Worm (Caenorhabditis elegans) whole organism, L4/young adult: ENCODE measurements around the gene gln-1.

Experiments
- W03F9.2 ChIP-seq: fragments of 150-350 bp; optimal IDR thresholded peaks from 2 replicates; lab custom pipeline; 2014; ENCODE audit warnings: missing biosample characterization, missing genetic modification characterization
- dao-5 ChIP-seq: sonication (generic microtip); optimal IDR thresholded peaks from 2 replicates; lab custom pipeline; 2016; ENCODE audit warnings: missing genotype, missing genetic modification characterization, moderate library complexity, missing compliant biosample characterization
- him-1 ChIP-seq: sonication (generic microtip); optimal IDR thresholded peaks from 2 replicates; lab custom pipeline; 2016; ENCODE audit warnings: missing genotype, missing genetic modification reagents, missing genetic modification characterization, missing compliant biosample characterization

- TF ChIP-seq him-1 (tag; lab: Kevin White, UChicago) (no peak), W03F9.2 (no peak), dao-5 (tag; lab: Kevin White, UChicago) (no peak)
Measured at ce11 chrX:6087676-6088075, 29.6 kb downstream of the gln-1 start, which contains the start of gene C45B2.8.
